Worm (Caenorhabditis elegans): Measurements from ENCODE around the gene C54F6.17.

Gene C54F6.17

DNA sequence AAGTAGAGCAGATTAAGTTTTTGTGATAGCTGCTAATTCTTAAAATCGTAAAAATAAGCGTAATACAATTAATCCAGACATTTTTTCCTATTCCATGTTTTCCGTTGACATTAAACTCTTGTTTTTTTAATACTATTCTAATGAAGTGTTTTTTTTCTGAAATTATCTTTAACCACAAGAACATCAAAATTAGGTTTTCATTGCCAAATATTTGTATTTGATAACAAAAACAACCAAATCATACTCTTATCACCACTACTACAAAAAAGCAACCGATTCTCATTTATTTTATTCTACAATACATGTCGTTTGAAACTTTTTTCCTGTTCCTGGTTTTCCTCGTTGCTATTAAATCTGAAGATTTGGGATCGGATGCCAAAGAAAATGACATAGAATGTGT is at the start of gene C54F6.17:
Gene C54F6.17, plus strand, starts transcription at position 301 of the 400 bp plus-strand sequence.
- TF ChIP-seq bed-1 (GFP tag; IDR thresholded peaks at IDR 0.05) (no peak), madf-10 (tag; optimal IDR thresholded peaks at IDR 0.05) (no peak), madf-6 (GFP tag; IDR thresholded peaks at IDR 0.05) (no peak), ekl-4 (GFP tag; IDR thresholded peaks at IDR 0.05) (no peak), dox-1 (GFP tag; IDR thresholded peaks at IDR 0.05) (no peak), ztf-25 (GFP tag; IDR thresholded peaks at IDR 0.05) (no peak), F22D6.2 (tag; optimal IDR thresholded peaks at IDR 0.05) (no peak), hlh-26 (GFP tag; conservative IDR thresholded peaks at IDR 0.05) (no peak), tlf-1 (GFP tag; optimal IDR thresholded peaks at IDR 0.05) (no peak), C06A6.2 (GFP tag; conservative IDR thresholded peaks at IDR 0.05) (no peak), B0336.3 (GFP tag; IDR thresholded peaks at IDR 0.05) (no peak), xnd-1 (tag; optimal IDR thresholded peaks at IDR 0.05) (no peak), lsl-1 (GFP tag; optimal IDR thresholded peaks at IDR 0.05) (no peak), nfya-2 (GFP tag; IDR thresholded peaks at IDR 0.05) (no peak)

- TF ChIP-seq T26A5.8 (tag; optimal IDR thresholded peaks at IDR 0.05) (no peak), hmg-1.2 (GFP tag; IDR thresholded peaks at IDR 0.05) (no peak), F49E8.2 (tag; optimal IDR thresholded peaks at IDR 0.05; ENCODE audit: insufficient read depth) (no peak), egrh-3 (GFP tag; IDR thresholded peaks at IDR 0.05) (no peak), C17E4.6 (GFP tag; IDR thresholded peaks at IDR 0.05) (no peak), nfya-2 (GFP tag; IDR thresholded peaks at IDR 0.05) (no peak), efl-1 (GFP tag; optimal IDR thresholded peaks at IDR 0.05) (no peak), mes-4 (tag; optimal IDR thresholded peaks at IDR 0.05) (no peak), nhr-90 (tag; optimal IDR thresholded peaks at IDR 0.05) (no peak), hlh-26 (GFP tag; conservative IDR thresholded peaks at IDR 0.05) (no peak), cebp-1 (GFP tag; IDR thresholded peaks at IDR 0.05) (no peak), cebp-1 (tag; optimal IDR thresholded peaks at IDR 0.05) (no peak), Y53G8AR.9 (GFP tag; conservative IDR thresholded peaks at IDR 0.05) (no peak), B0019.2 (GFP tag; conservative IDR thresholded peaks at IDR 0.05) (no peak), F22D6.2 (tag; optimal IDR thresholded peaks at IDR 0.05) (no peak), dpff-1 (tag; optimal IDR thresholded peaks at IDR 0.05) (no peak), hlh-12 (tag; optimal IDR thresholded peaks at IDR 0.05) (no peak)
Observed at ce11 chrV:7478404-7478803, 48.8 kb upstream of the C54F6.17 start, which contains the start of gene str-190. Gene str-190 (minus strand): TSS chrV:7478504.

DNA sequence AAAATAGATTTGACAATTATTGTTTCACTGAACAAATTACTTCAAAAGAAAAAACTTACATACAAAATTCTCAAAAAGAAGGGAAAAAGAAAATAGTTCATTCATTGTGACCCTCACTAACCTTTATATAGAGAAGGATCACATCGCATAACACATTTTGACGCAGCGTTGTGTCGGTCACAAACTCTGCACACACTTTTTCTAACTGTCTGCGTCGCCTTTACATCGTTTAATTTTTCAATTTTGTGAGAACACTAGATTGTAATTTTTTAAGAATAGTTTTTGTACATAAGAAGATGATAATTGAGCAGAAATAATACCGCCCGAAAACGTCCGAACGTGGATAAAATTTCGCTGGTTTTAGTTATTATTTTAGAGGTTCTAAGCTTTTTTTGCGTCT is 46.3 kb upstream of the C54F6.17 start, which contains the start of gene C18B10.6:
Gene C18B10.6, minus strand, starts transcription at position 101 of the 400 bp plus-strand sequence.
- TF ChIP-seq nfya-1 (tag; optimal IDR thresholded peaks at IDR 0.05; ENCODE audit: borderline replicate concordance, insufficient read depth) (no peak), nhr-120 (GFP tag; IDR thresholded peaks at IDR 0.05) (no peak), ztf-22 (GFP tag; optimal IDR thresholded peaks at IDR 0.05) (no peak), F52B5.7 (tag; optimal IDR thresholded peaks at IDR 0.05) (no peak), ztf-18 (tag; optimal IDR thresholded peaks at IDR 0.05) (no peak), hlh-12 (tag; optimal IDR thresholded peaks at IDR 0.05) (no peak), ztf-25 (GFP tag; IDR thresholded peaks at IDR 0.05) (no peak), attf-3 (GFP tag; conservative IDR thresholded peaks at IDR 0.05) (no peak), Y53F4B.3 (GFP tag; IDR thresholded peaks at IDR 0.05) (no peak)

ce11 chrV:7485000-7485399 is 42.3 kb upstream of the C54F6.17 start, which contains the start of gene srbc-8:
Gene srbc-8 (minus strand): TSS chrV:7485100.
- TF ChIP-seq zfh-2 (GFP tag; conservative IDR thresholded peaks at IDR 0.05), result no peak
- TF ChIP-seq egl-44 (GFP tag; IDR thresholded peaks at IDR 0.05), result no peak
- no peak for TF ChIP-seq ceh-40 (GFP tag; IDR thresholded peaks at IDR 0.05)
- TF ChIP-seq bed-1 (GFP tag; IDR thresholded peaks at IDR 0.05), result no peak
- TF ChIP-seq atf-7 (tag; optimal IDR thresholded peaks at IDR 0.05), result no peak
- no peak for TF ChIP-seq Y79H2A.3 (GFP tag; conservative IDR thresholded peaks at IDR 0.05)
- TF ChIP-seq dox-1 (GFP tag; IDR thresholded peaks at IDR 0.05), result no peak
- TF ChIP-seq nhr-179 (tag; optimal IDR thresholded peaks at IDR 0.05), result no peak
- no peak for TF ChIP-seq mes-4 (tag; optimal IDR thresholded peaks at IDR 0.05)
- TF ChIP-seq nhr-80 (tag; optimal IDR thresholded peaks at IDR 0.05), result no peak
- TF ChIP-seq egrh-3 (GFP tag; IDR thresholded peaks at IDR 0.05), result no peak
- no peak for TF ChIP-seq ceh-100 (GFP tag; IDR thresholded peaks at IDR 0.05)
- no peak for TF ChIP-seq Y53F4B.3 (GFP tag; IDR thresholded peaks at IDR 0.05)
- no peak for TF ChIP-seq F23B12.7 (tag; optimal IDR thresholded peaks at IDR 0.05; ENCODE audit: insufficient read depth)
- no peak for TF ChIP-seq egl-18 (GFP tag; IDR thresholded peaks at IDR 0.05)
- no peak for TF ChIP-seq F22D6.2 (tag; optimal IDR thresholded peaks at IDR 0.05)
- no peak for TF ChIP-seq ceh-91 (GFP tag; IDR thresholded peaks at IDR 0.05)
